Worm (Caenorhabditis elegans) whole organism, mixed stage, embryonic: ENCODE results near the gene K08E7.8.

Experiments
- blmp-1 ChIP-seq: fragments of 150-350 bp; optimal IDR thresholded peaks from 2 replicates; lab custom pipeline; 2014; ENCODE audit warnings: missing biosample characterization, missing genetic modification characterization
- elt-1 ChIP-seq: sonication (generic microtip); optimal IDR thresholded peaks from 2 replicates; lab custom pipeline; 2017; ENCODE audit warnings: missing genetic modification characterization, mild to moderate bottlenecking, missing compliant biosample characterization, antibody characterized with exemption, moderate library complexity, borderline replicate concordance; ENCODE audit not compliant: insufficient read depth
- lin-13 ChIP-seq: fragments of 150-350 bp; optimal IDR thresholded peaks from 2 replicates; lab custom pipeline; 2014; ENCODE audit warnings: missing biosample characterization, missing genetic modification characterization
- lsy-2 ChIP-seq: fragments of 150-350 bp; optimal IDR thresholded peaks from 2 replicates; lab custom pipeline; 2014; ENCODE audit warnings: missing biosample characterization, missing genetic modification characterization
- mab-5 ChIP-seq: fragments of 150-350 bp; optimal IDR thresholded peaks from 2 replicates; lab custom pipeline; 2014; ENCODE audit warnings: missing biosample characterization, missing genetic modification characterization
- nhr-237 ChIP-seq: fragments of 150-350 bp; optimal IDR thresholded peaks from 2 replicates; lab custom pipeline; 2014; ENCODE audit warnings: missing biosample characterization, missing genetic modification characterization
- nhr-28 ChIP-seq: fragments of 150-350 bp; optimal IDR thresholded peaks from 2 replicates; lab custom pipeline; 2014; ENCODE audit warnings: missing biosample characterization, missing genetic modification characterization
- nhr-76 ChIP-seq: sonication (generic microtip); optimal IDR thresholded peaks from 2 replicates; lab custom pipeline; 2017; ENCODE audit warnings: missing biosample characterization, missing genetic modification characterization
- pha-4 ChIP-seq: fragments of 150-350 bp; optimal IDR thresholded peaks from 2 replicates; lab custom pipeline; 2018; ENCODE audit warnings: missing biosample characterization, missing genetic modification reagents, missing genetic modification characterization
- snpc-4 ChIP-seq: fragments of 150-350 bp; optimal IDR thresholded peaks from 2 replicates; lab custom pipeline; 2014; ENCODE audit warnings: missing biosample characterization, missing genetic modification characterization
- sptf-1 ChIP-seq: sonication (generic microtip); optimal IDR thresholded peaks from 2 replicates; lab custom pipeline; 2017; ENCODE audit warnings: mild to moderate bottlenecking, missing genetic modification characterization, moderate library complexity, missing compliant biosample characterization
- unc-39 ChIP-seq: fragments of 150-350 bp; optimal IDR thresholded peaks from 2 replicates; lab custom pipeline; 2014; ENCODE audit warnings: missing biosample characterization, missing genetic modification characterization
- unc-62 ChIP-seq: fragments of 150-350 bp; optimal IDR thresholded peaks from 2 replicates; lab custom pipeline; 2014; ENCODE audit warnings: missing biosample characterization, missing genetic modification reagents, missing genetic modification characterization
- ztf-11 ChIP-seq: fragments of 150-350 bp; optimal IDR thresholded peaks from 2 replicates; lab custom pipeline; 2014; ENCODE audit warnings: missing biosample characterization, missing genetic modification characterization

DNA sequence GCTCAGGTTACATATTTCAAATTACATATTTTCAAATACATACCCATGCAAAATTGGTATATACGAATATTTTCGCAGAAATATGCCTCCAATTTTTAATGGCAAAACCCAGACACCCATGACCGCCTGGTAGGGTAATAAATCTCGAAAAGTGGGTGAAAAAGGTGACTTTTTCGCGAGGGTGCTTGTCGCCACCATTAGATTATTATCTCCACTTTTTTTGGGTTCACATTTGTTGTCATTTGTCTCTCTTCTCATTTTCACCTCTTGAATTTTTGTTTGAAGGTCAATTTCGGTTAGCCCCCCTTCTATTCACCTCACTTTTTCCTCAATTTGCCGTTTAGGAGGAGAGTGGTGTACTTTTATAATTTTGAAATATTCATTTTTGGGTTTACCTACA is 45.6 kb downstream of the K08E7.8 start:
- TF ChIP-seq lsy-2 (no peak), ztf-11 (tag; lab: Kevin White, UChicago) (no peak), snpc-4 (no peak), unc-39 (tag; lab: Kevin White, UChicago) (no peak), pha-4 (no peak), elt-1 (tag; lab: Kevin White, UChicago) (no peak), sptf-1 (tag; lab: Kevin White, UChicago) (no peak), nhr-28 (tag; lab: Kevin White, UChicago) (no peak), lin-13 (no peak), nhr-76 (tag; lab: Kevin White, UChicago) (no peak), blmp-1 (tag; lab: Kevin White, UChicago) (no peak), unc-62 (GFP tag; lab: Kevin White, UChicago) (no peak), mab-5 (tag; lab: Kevin White, UChicago) (no peak), nhr-237 (no peak)
